Fruit fly (Drosophila melanogaster) whole organism, prepupa: ENCODE measurements around the gene rush.

ENCODE experiments used
- CG10631 ChIP-seq: fragments of 200-800 bp; sonication (Bioruptor generic); optimal IDR thresholded peaks from 2 replicates; lab custom pipeline; 2016; ENCODE audit warnings: missing biosample characterization, missing genetic modification characterization
- CG11762 ChIP-seq: fragments of 200-800 bp; sonication (Bioruptor generic); optimal IDR thresholded peaks from 3 replicates; lab custom pipeline; 2016; ENCODE audit warnings: missing biosample characterization, missing genetic modification characterization; ENCODE audit not compliant: insufficient read depth
- CG11902 ChIP-seq: fragments of 200-800 bp; sonication (Bioruptor generic); optimal IDR thresholded peaks from 3 replicates; lab custom pipeline; 2016; ENCODE audit warnings: missing biosample characterization, missing genetic modification characterization
- CG15336 ChIP-seq: fragments of 200-800 bp; sonication (Bioruptor generic); IDR thresholded peaks from 2 replicates; pipeline ENCODE4 v1.3.6; 2022; ENCODE audit warnings: missing biosample characterization, missing genetic modification characterization
- CG1621 ChIP-seq: fragments of 200-800 bp; sonication (Bioruptor generic); optimal IDR thresholded peaks from 3 replicates; lab custom pipeline; 2018; ENCODE audit warnings: missing biosample characterization, mild to moderate bottlenecking, missing genetic modification characterization
- CG16779 ChIP-seq: fragments of 200-800 bp; sonication (Bioruptor generic); optimal IDR thresholded peaks from 3 replicates; lab custom pipeline; 2017; ENCODE audit warnings: missing biosample characterization, mild to moderate bottlenecking, missing genetic modification characterization
- CG3032 ChIP-seq: fragments of 200-800 bp; optimal IDR thresholded peaks from 2 replicates; lab custom pipeline; 2019; ENCODE audit warnings: missing biosample characterization, mild to moderate bottlenecking, missing genetic modification characterization, moderate library complexity
- CG32006 ChIP-seq: fragments of 200-800 bp; sonication (Bioruptor generic); optimal IDR thresholded peaks from 3 replicates; lab custom pipeline; 2017; ENCODE audit warnings: missing biosample characterization, mild to moderate bottlenecking, missing genetic modification characterization
- CG34406 ChIP-seq: fragments of 200-800 bp; sonication (Bioruptor generic); optimal IDR thresholded peaks from 3 replicates; lab custom pipeline; 2016; ENCODE audit warnings: missing biosample characterization, missing genetic modification characterization
- CG3919 ChIP-seq: fragments of 200-800 bp; sonication (Bioruptor generic); optimal IDR thresholded peaks from 3 replicates; lab custom pipeline; 2016; ENCODE audit warnings: missing biosample characterization, missing genetic modification characterization
- CG6163 ChIP-seq: fragments of 200-800 bp; sonication (Bioruptor generic); IDR thresholded peaks from 3 replicates; pipeline ENCODE4 v1.3.6; 2022; ENCODE audit warnings: missing biosample characterization, missing genetic modification characterization
- CG6792 ChIP-seq: fragments of 200-800 bp; sonication (Bioruptor generic); optimal IDR thresholded peaks from 3 replicates; lab custom pipeline; 2016; ENCODE audit warnings: missing biosample characterization, missing genetic modification characterization
- CG6854 ChIP-seq: fragments of 200-800 bp; sonication (Bioruptor generic); optimal IDR thresholded peaks from 2 replicates; lab custom pipeline; 2017; ENCODE audit warnings: missing biosample characterization, mild to moderate bottlenecking, missing genetic modification characterization
- CG7368 ChIP-seq: fragments of 200-800 bp; sonication (Bioruptor generic); optimal IDR thresholded peaks from 3 replicates; lab custom pipeline; 2016; ENCODE audit warnings: missing biosample characterization, missing genetic modification characterization
- CG8119 ChIP-seq: fragments of 200-800 bp; sonication (Bioruptor generic); IDR thresholded peaks from 3 replicates; pipeline ENCODE4 v1.3.6; 2022; ENCODE audit warnings: missing biosample characterization, missing genetic modification characterization
- CG8319 ChIP-seq: fragments of 200-800 bp; sonication (Bioruptor generic); optimal IDR thresholded peaks from 3 replicates; lab custom pipeline; 2016; ENCODE audit warnings: missing biosample characterization, missing genetic modification characterization
- CG8632 ChIP-seq: fragments of 200-800 bp; sonication (Bioruptor generic); optimal IDR thresholded peaks from 3 replicates; lab custom pipeline; 2016; ENCODE audit warnings: missing biosample characterization, missing genetic modification characterization
- CG9139 ChIP-seq: fragments of 200-800 bp; sonication (Bioruptor generic); optimal IDR thresholded peaks from 3 replicates; lab custom pipeline; 2017; ENCODE audit warnings: missing biosample characterization, mild to moderate bottlenecking, missing genetic modification characterization
- Eip75B ChIP-seq: fragments of 200-800 bp; sonication (Bioruptor generic); optimal IDR thresholded peaks from 3 replicates; lab custom pipeline; 2016; ENCODE audit warnings: missing biosample characterization, missing genetic modification characterization
- Eip78C ChIP-seq: fragments of 200-800 bp; sonication (Bioruptor generic); peaks from one replicate; lab custom pipeline; 2016; ENCODE audit warnings: missing biosample characterization, missing genetic modification characterization
- Eip93F ChIP-seq: fragments of 200-800 bp; sonication (Bioruptor generic); optimal IDR thresholded peaks from 2 replicates; lab custom pipeline; 2016; ENCODE audit warnings: missing biosample characterization, mild to moderate bottlenecking, missing genetic modification characterization
- Ets21C ChIP-seq: fragments of 200-800 bp; sonication (Bioruptor generic); optimal IDR thresholded peaks from 3 replicates; lab custom pipeline; 2016; ENCODE audit warnings: missing biosample characterization, missing genetic modification characterization
- Gug ChIP-seq: fragments of 200-800 bp; sonication (Bioruptor generic); IDR thresholded peaks from 2 replicates; pipeline ENCODE4 v1.3.6; 2022; ENCODE audit warnings: missing biosample characterization, missing genetic modification characterization
- Hr38 ChIP-seq: sonication (Bioruptor generic); optimal IDR thresholded peaks from 2 replicates; lab custom pipeline; 2016; ENCODE audit warnings: missing biosample characterization, missing genetic modification characterization
- Hr39 ChIP-seq: fragments of 200-800 bp; sonication (Bioruptor generic); optimal IDR thresholded peaks from 2 replicates; lab custom pipeline; 2016; ENCODE audit warnings: missing biosample characterization, missing genetic modification characterization
- Hr4 ChIP-seq: fragments of 200-800 bp; sonication (Bioruptor generic); optimal IDR thresholded peaks from 3 replicates; lab custom pipeline; 2016; ENCODE audit warnings: missing biosample characterization, missing genetic modification characterization
- Lpt ChIP-seq: fragments of 200-800 bp; sonication (Bioruptor generic); optimal IDR thresholded peaks from 3 replicates; lab custom pipeline; 2016; ENCODE audit warnings: missing biosample characterization, missing genetic modification characterization
- Met ChIP-seq: fragments of 200-800 bp; sonication (Bioruptor generic); optimal IDR thresholded peaks from 3 replicates; lab custom pipeline; 2016; ENCODE audit warnings: missing biosample characterization, missing genetic modification characterization
- OdsH ChIP-seq: fragments of 200-800 bp; sonication (Bioruptor generic); optimal IDR thresholded peaks from 3 replicates; lab custom pipeline; 2016; ENCODE audit warnings: missing biosample characterization, missing genetic modification characterization
- Smox ChIP-seq: fragments of 200-800 bp; sonication (Bioruptor generic); optimal IDR thresholded peaks from 3 replicates; lab custom pipeline; 2016; ENCODE audit warnings: missing biosample characterization, missing genetic modification characterization
- Sox14 ChIP-seq: fragments of 200-800 bp; sonication (Bioruptor generic); optimal IDR thresholded peaks from 3 replicates; lab custom pipeline; 2016; ENCODE audit warnings: missing biosample characterization, missing genetic modification characterization
- Sox15 ChIP-seq: fragments of 200-800 bp; sonication (Bioruptor generic); optimal IDR thresholded peaks from 3 replicates; lab custom pipeline; 2016; ENCODE audit warnings: missing biosample characterization, missing genetic modification characterization
- achi ChIP-seq: fragments of 200-800 bp; sonication (Bioruptor generic); optimal IDR thresholded peaks from 3 replicates; lab custom pipeline; 2016; ENCODE audit warnings: missing biosample characterization, missing genetic modification characterization
- cyc ChIP-seq: fragments of 200-800 bp; sonication (Bioruptor generic); optimal IDR thresholded peaks from 3 replicates; lab custom pipeline; 2016; ENCODE audit warnings: missing biosample characterization, missing genetic modification characterization
- dsx ChIP-seq: fragments of 200-800 bp; optimal IDR thresholded peaks from 3 replicates; lab custom pipeline; 2019; ENCODE audit warnings: missing biosample characterization, mild to moderate bottlenecking, missing genetic modification characterization, moderate library complexity; ENCODE audit not compliant: poor library complexity, severe bottlenecking
- eg ChIP-seq: fragments of 200-800 bp; sonication (Bioruptor generic); IDR thresholded peaks from 3 replicates; pipeline ENCODE4 v1.3.6; 2022; ENCODE audit warnings: missing biosample characterization, missing genetic modification characterization
- esn ChIP-seq: fragments of 200-800 bp; sonication (Bioruptor generic); optimal IDR thresholded peaks from 2 replicates; lab custom pipeline; 2016; ENCODE audit warnings: missing biosample characterization, mild to moderate bottlenecking, missing genetic modification characterization, moderate library complexity
- fd59A ChIP-seq: fragments of 200-800 bp; sonication (Bioruptor generic); optimal IDR thresholded peaks from 2 replicates; lab custom pipeline; 2017; ENCODE audit warnings: missing biosample characterization, mild to moderate bottlenecking, missing genetic modification characterization, missing genetic modification reagents
- fd85E ChIP-seq: fragments of 200-800 bp; sonication (Bioruptor generic); optimal IDR thresholded peaks from 3 replicates; lab custom pipeline; 2016; ENCODE audit warnings: missing biosample characterization, missing genetic modification characterization
- fkh ChIP-seq: fragments of 200-800 bp; sonication (Bioruptor generic); optimal IDR thresholded peaks from 3 replicates; lab custom pipeline; 2017; ENCODE audit warnings: missing biosample characterization, mild to moderate bottlenecking, missing genetic modification characterization, moderate library complexity
- lz ChIP-seq: fragments of 200-800 bp; sonication (Bioruptor generic); optimal IDR thresholded peaks from 3 replicates; lab custom pipeline; 2016; ENCODE audit warnings: missing biosample characterization, missing genetic modification characterization
- net ChIP-seq: fragments of 200-800 bp; sonication (Bioruptor generic); optimal IDR thresholded peaks from 3 replicates; lab custom pipeline; 2016; ENCODE audit warnings: missing biosample characterization, missing genetic modification characterization
- pdm3 ChIP-seq: fragments of 200-800 bp; sonication (Bioruptor generic); optimal IDR thresholded peaks from 3 replicates; lab custom pipeline; 2016; ENCODE audit warnings: missing biosample characterization, missing genetic modification characterization
- salr ChIP-seq, 2 experiments: fragments of 200-800 bp; sonication (Bioruptor generic); optimal IDR thresholded peaks; 3 replicates each; lab custom pipeline; 2016 to 2018; ENCODE audit warnings: missing biosample characterization in 2 of 2, missing genetic modification characterization in 2 of 2, mild to moderate bottlenecking in 1 of 2
- spab ChIP-seq: fragments of 200-800 bp; sonication (Bioruptor generic); optimal IDR thresholded peaks from 2 replicates; lab custom pipeline; 2017; ENCODE audit warnings: missing biosample characterization, mild to moderate bottlenecking, missing genetic modification characterization, missing genetic modification reagents
- ss ChIP-seq, 2 experiments: fragments of 200-800 bp; sonication (Bioruptor generic); optimal IDR thresholded peaks; 2 replicates in 1 of 2; 3 replicates in 1 of 2; lab custom pipeline; 2017 to 2018; ENCODE audit warnings: mild to moderate bottlenecking in 2 of 2, missing biosample characterization in 2 of 2, missing genetic modification characterization in 2 of 2, moderate library complexity in 1 of 2
- topi ChIP-seq: fragments of 200-800 bp; sonication (Bioruptor generic); optimal IDR thresholded peaks from 3 replicates; lab custom pipeline; 2016; ENCODE audit warnings: missing biosample characterization, missing genetic modification characterization
- vri ChIP-seq: fragments of 200-800 bp; sonication (Bioruptor generic); optimal IDR thresholded peaks from 3 replicates; lab custom pipeline; 2016; ENCODE audit warnings: missing biosample characterization, mild to moderate bottlenecking, missing genetic modification characterization

rush gene

dm6 chrX:1469717-1470116 lies 8.6 kb upstream of the rush start, which contains the start of gene CG32808:
Gene CG32808 (minus strand): TSS chrX:1469817.
- no peak for TF ChIP-seq CG3919 (GFP tag; lab: Kevin White, UChicago)
- no peak for TF ChIP-seq CG11902
- TF ChIP-seq Hr38 (GFP tag; lab: Kevin White, UChicago) = no peak
- TF ChIP-seq net = no peak
- TF ChIP-seq Hr39 (GFP tag; lab: Kevin White, UChicago) = no peak
- no peak for TF ChIP-seq fd59A (GFP tag; lab: Kevin White, UChicago)
- TF ChIP-seq CG1621 (tag; lab: Kevin White, UChicago) = no peak
- TF ChIP-seq pdm3 (GFP tag; lab: Kevin White, UChicago) = no peak
- no peak for TF ChIP-seq fkh (GFP tag; lab: Kevin White, UChicago)
- no peak for TF ChIP-seq Smox (GFP tag; lab: Kevin White, UChicago)
- TF ChIP-seq topi (GFP tag; lab: Kevin White, UChicago) = no peak
- TF ChIP-seq, all 60 proteins: peak for 0

dm6 chrX:1470562-1470961 lies 7.8 kb upstream of the rush start, which contains the start of gene pck:
Gene pck (plus strand): TSS chrX:1470666.
- peak; percentile 52 for TF ChIP-seq net
- peak; percentile 76 for TF ChIP-seq esn (GFP tag; lab: Kevin White, UChicago)
- TF ChIP-seq CG11902 = peak; percentile 11
- TF ChIP-seq CG15336 (GFP tag; lab: Robert Waterston, UW) = peak; percentile 49; the same call in 1 of the 2 replicates
- TF ChIP-seq lz (GFP tag; lab: Kevin White, UChicago) = peak; percentile 70
- TF ChIP-seq Hr4 = no peak
- peak; percentile 23 for TF ChIP-seq CG3032 (tag; lab: Kevin White, UChicago)
- no peak for TF ChIP-seq ss (GFP tag; optimal IDR thresholded peaks at IDR 0.05; lab: Kevin White, UChicago)
- 0 out of 3 replicates have a peak, but pooled peaks have one; percentile 30 for TF ChIP-seq CG8119 (GFP tag; lab: Robert Waterston, UW)
- no peak for TF ChIP-seq CG16779
- TF ChIP-seq Sox14 (GFP tag; lab: Kevin White, UChicago) = peak; percentile 71
- TF ChIP-seq spab = no peak
- TF ChIP-seq CG32006 (GFP tag; lab: Kevin White, UChicago) = no peak
- TF ChIP-seq Hr38 (GFP tag; lab: Kevin White, UChicago) = no peak
- peak; percentile 60 for TF ChIP-seq achi (GFP tag; lab: Kevin White, UChicago)
- TF ChIP-seq salr (GFP tag; optimal IDR thresholded peaks at IDR 0.05; lab: Kevin White, UChicago) = peak in 1 of 2 experiments; percentile 24
- TF ChIP-seq CG7368 (GFP tag; lab: Kevin White, UChicago) = peak; percentile 51
- TF ChIP-seq dsx (GFP tag; lab: Kevin White, UChicago) = no peak
- peak; percentile 66 for TF ChIP-seq Eip78C
- no peak for TF ChIP-seq vri (GFP tag; lab: Kevin White, UChicago)
- peak; percentile 8 for TF ChIP-seq Sox15
- TF ChIP-seq Eip93F (GFP tag; lab: Kevin White, UChicago) = no peak
- peak; percentile 56 for TF ChIP-seq Hr39 (GFP tag; lab: Kevin White, UChicago)
- TF ChIP-seq CG6854 = no peak
- TF ChIP-seq CG8319 = peak; percentile 35
- TF ChIP-seq Gug (GFP tag; lab: Robert Waterston, UW) = no peak; the same call in 1 of the 2 replicates
- TF ChIP-seq cyc (GFP tag; lab: Kevin White, UChicago) = peak; percentile 66
- TF ChIP-seq eg (GFP tag; lab: Robert Waterston, UW) = peak; percentile 77
- no peak for TF ChIP-seq fd59A (GFP tag; lab: Kevin White, UChicago)
- no peak for TF ChIP-seq fd85E
- TF ChIP-seq topi (GFP tag; lab: Kevin White, UChicago) = peak; percentile 65
- TF ChIP-seq CG11762 = peak; percentile 12
- no peak for TF ChIP-seq fkh (GFP tag; lab: Kevin White, UChicago)
- no peak for TF ChIP-seq Met (GFP tag; lab: Kevin White, UChicago)
- peak; percentile 67 for TF ChIP-seq OdsH (GFP tag; lab: Kevin White, UChicago)
- TF ChIP-seq CG9139 (GFP tag; lab: Kevin White, UChicago) = no peak
- peak; percentile 47 for TF ChIP-seq CG6792 (GFP tag; lab: Kevin White, UChicago)
- TF ChIP-seq Lpt = peak; percentile 15
- TF ChIP-seq CG8632 (GFP tag; lab: Kevin White, UChicago) = peak; percentile 41
- peak; percentile 52 for TF ChIP-seq CG34406 (GFP tag; lab: Kevin White, UChicago)
- TF ChIP-seq pdm3 (GFP tag; lab: Kevin White, UChicago) = peak; percentile 70
- peak; percentile 66 for TF ChIP-seq Eip75B (GFP tag; lab: Kevin White, UChicago)
- TF ChIP-seq CG6163 (GFP tag; lab: Robert Waterston, UW) = peak; percentile 75
- TF ChIP-seq Ets21C (GFP tag; lab: Kevin White, UChicago) = peak; percentile 50
- no peak for TF ChIP-seq CG10631
- peak; percentile 65 for TF ChIP-seq Smox (GFP tag; lab: Kevin White, UChicago)
